Fruit fly (Drosophila melanogaster) S2 (cell line): ENCODE results near the gene sowah.

Experiments
- CG8478 ChIP-seq: fragments of >200 bp; optimal IDR thresholded peaks from 2 replicates; lab custom pipeline; 2018
- CTCF ChIP-seq, 2 experiments: fragments of >200 bp; optimal IDR thresholded peaks; 2 replicates each; lab custom pipeline; 2018

DNA sequence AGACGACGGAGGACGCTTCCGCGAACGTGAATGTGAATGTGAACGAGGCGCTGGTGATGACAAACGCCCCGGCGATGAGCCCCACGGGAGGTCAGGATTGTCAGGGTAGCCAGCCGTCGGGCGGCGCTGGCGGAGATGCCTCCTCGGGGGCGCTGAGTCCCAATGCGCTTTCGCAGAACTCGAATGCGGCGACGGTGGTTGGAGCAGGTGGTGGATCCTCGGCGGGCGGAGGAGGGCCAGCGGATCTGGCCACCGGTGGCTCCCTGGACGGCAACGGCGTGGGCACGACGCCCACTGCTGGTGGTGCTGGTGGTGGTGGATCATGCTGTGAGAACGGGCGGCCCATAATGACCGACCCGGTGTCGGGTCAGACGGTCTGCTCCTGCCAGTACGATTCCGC, 13.4 kb upstream of the sowah start:
- TF ChIP-seq CG8478 (lab: Kevin White, UChicago), result no peak
- no peak for TF ChIP-seq CTCF (optimal IDR thresholded peaks at IDR 0.05; lab: Kevin White, UChicago)
